Fruit fly (Drosophila melanogaster): ENCODE data around the gene Tsp.

Gene Tsp

DNA sequence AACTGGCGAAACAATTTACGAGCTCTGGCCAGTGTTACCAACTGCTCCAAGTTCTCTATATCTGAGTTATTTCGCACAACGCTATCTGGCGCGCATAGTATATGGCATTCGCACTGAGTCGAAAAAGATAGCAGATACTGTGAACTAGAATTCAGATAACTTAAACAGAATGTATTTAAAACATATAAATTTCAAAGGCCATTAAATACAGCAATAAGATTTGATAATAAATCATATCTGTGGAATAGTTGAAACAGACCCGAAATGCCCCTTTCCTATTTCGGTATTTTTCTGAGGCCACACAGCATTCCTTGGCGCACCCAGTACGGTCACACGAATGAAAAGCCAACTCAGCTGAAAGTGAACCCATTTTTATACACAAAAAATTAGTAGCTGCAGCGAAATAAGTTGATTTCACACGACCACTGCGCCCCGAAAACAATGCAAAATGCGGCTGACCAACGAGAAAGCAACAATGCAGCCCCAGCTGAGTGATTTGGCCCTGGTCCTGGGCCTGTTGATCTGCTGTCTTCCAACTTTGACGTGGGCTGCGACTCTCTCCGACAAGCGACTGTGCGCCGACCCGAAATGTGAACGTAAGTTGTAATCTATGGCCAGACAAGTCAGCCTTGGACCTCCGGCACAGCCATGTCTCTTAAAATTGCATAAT, 59.7 kb downstream of the Tsp start, which contains the start of the genes CG31635 and Tango1 (continued):
- TF ChIP-seq sr (GFP tag; IDR thresholded peaks at IDR 0.05) (no peak), CG4707 (GFP tag; optimal IDR thresholded peaks at IDR 0.05) (no peak), Elba2 (GFP tag; optimal IDR thresholded peaks at IDR 0.05) (peak; percentile 65), CG7357 (GFP tag; IDR thresholded peaks at IDR 0.05) (peak; percentile 94), Lhr (GFP tag; optimal IDR thresholded peaks at IDR 0.05) (peak; percentile 73), CG16779 (GFP tag; IDR thresholded peaks at IDR 0.05) (no peak), CG32772 (GFP tag; IDR thresholded peaks at IDR 0.05) (no peak), Dip3 (GFP tag; optimal IDR thresholded peaks at IDR 0.05) (peak; percentile 12), CG13775 (GFP tag; optimal IDR thresholded peaks at IDR 0.05) (peak; percentile 10), dm (GFP tag; optimal IDR thresholded peaks at IDR 0.05) (no peak), CG17829 (tag; optimal IDR thresholded peaks at IDR 0.05) (peak; percentile 57), CG6272 (GFP tag; IDR thresholded peaks at IDR 0.05) (0 out of 2 replicates have a peak, but pooled peaks have one; percentile 20), CG4404 (GFP tag; IDR thresholded peaks at IDR 0.05) (no peak), gem (tag; optimal IDR thresholded peaks at IDR 0.05) (no peak), Atf-2 (GFP tag; optimal IDR thresholded peaks at IDR 0.05) (no peak), knrl (GFP tag; IDR thresholded peaks at IDR 0.05; ENCODE audit: partially characterized antibody) (peak; percentile 30; the same call in 1 of the 3 replicates), CG4617 (GFP tag; optimal IDR thresholded peaks at IDR 0.05; ENCODE audit: borderline replicate concordance) (peak; percentile 68), hkb (optimal IDR thresholded peaks at IDR 0.05) (peak; percentile 95), hkb (GFP tag; IDR thresholded peaks at IDR 0.05) (no peak), CG10654 (GFP tag; optimal IDR thresholded peaks at IDR 0.05) (no peak), vvl (GFP tag; IDR thresholded peaks at IDR 0.05) (peak; percentile 62), Max (GFP tag; optimal IDR thresholded peaks at IDR 0.05) (peak; percentile 57), CG12659 (GFP tag; optimal IDR thresholded peaks at IDR 0.05) (peak; percentile 71), dysf (GFP tag; IDR thresholded peaks at IDR 0.05) (0 out of 3 replicates have a peak, but pooled peaks have one; percentile 22), CG30020 (tag; optimal IDR thresholded peaks at IDR 0.05) (peak; percentile 56), Xrp1 (GFP tag; IDR thresholded peaks at IDR 0.05) (0 out of 2 replicates have a peak, but pooled peaks have one; percentile 24), crol (GFP tag; IDR thresholded peaks at IDR 0.05) (no peak), phol (tag; optimal IDR thresholded peaks at IDR 0.05) (peak; percentile 61), CG10979 (tag; optimal IDR thresholded peaks at IDR 0.05) (no peak), CG11456 (GFP tag; IDR thresholded peaks at IDR 0.05) (no peak), CG1603 (tag; optimal IDR thresholded peaks at IDR 0.05) (no peak), MBD-R2 (GFP tag; IDR thresholded peaks at IDR 0.05) (peak; percentile 66), otp (GFP tag; IDR thresholded peaks at IDR 0.05) (no peak), trem (tag; optimal IDR thresholded peaks at IDR 0.05) (peak; percentile 76), slou (GFP tag; optimal IDR thresholded peaks at IDR 0.05) (no peak), slp2 (GFP tag; optimal IDR thresholded peaks at IDR 0.05) (no peak), Sox100B (GFP tag; optimal IDR thresholded peaks at IDR 0.05) (no peak), chn (GFP tag; optimal IDR thresholded peaks at IDR 0.05) (no peak), Sry-δ (GFP tag; optimal IDR thresholded peaks at IDR 0.05) (peak; percentile 48), HmgD (GFP tag; optimal IDR thresholded peaks at IDR 0.05) (peak; percentile 28), Hsf (GFP tag; optimal IDR thresholded peaks at IDR 0.05) (peak; percentile 17), E2f1 (GFP tag; IDR thresholded peaks at IDR 0.05) (peak; percentile 19; the same call in 1 of the 2 replicates), pfk (GFP tag; optimal IDR thresholded peaks at IDR 0.05) (no peak), tgo (GFP tag; IDR thresholded peaks at IDR 0.05) (0 out of 3 replicates have a peak, but pooled peaks have one; percentile 15), CG14441 (GFP tag; IDR thresholded peaks at IDR 0.05) (0 out of 2 replicates have a peak, but pooled peaks have one; percentile 14), CG13424 (tag; optimal IDR thresholded peaks at IDR 0.05) (peak; percentile 7), luna (GFP tag; optimal IDR thresholded peaks at IDR 0.05) (no peak), Sin3A (optimal IDR thresholded peaks at IDR 0.05) (peak; percentile 98), pb (GFP tag; optimal IDR thresholded peaks at IDR 0.05) (no peak), prd (optimal IDR thresholded peaks at IDR 0.05) (no peak), prd (GFP tag; IDR thresholded peaks at IDR 0.05) (peak; percentile 62; the same call in 1 of the 3 replicates)
